Fruit fly (Drosophila melanogaster) whole organism, embryonic: ENCODE measurements around the gene prg.

Experiments used
- Atf-2 ChIP-seq: fragments of 200-800 bp; sonication (Bioruptor generic); optimal IDR thresholded peaks from 2 replicates; lab custom pipeline; 2016; ENCODE audit warnings: missing biosample characterization, missing genetic modification characterization
- BtbVII ChIP-seq: fragments of 200-800 bp; sonication (Bioruptor generic); optimal IDR thresholded peaks from 3 replicates; lab custom pipeline; 2017; ENCODE audit warnings: missing biosample characterization, mild to moderate bottlenecking, missing genetic modification characterization
- CG10431 ChIP-seq: fragments of 200-800 bp; sonication (Bioruptor generic); optimal IDR thresholded peaks from 3 replicates; lab custom pipeline; 2018; ENCODE audit warnings: missing biosample characterization, mild to moderate bottlenecking, missing genetic modification characterization
- CG11093 ChIP-seq: fragments of 200-800 bp; sonication (Bioruptor generic); IDR thresholded peaks from 3 replicates; pipeline ENCODE4 v1.3.6; 2022; ENCODE audit warnings: missing biosample characterization, missing genetic modification characterization
- CG15011 ChIP-seq: fragments of 200-800 bp; sonication (Bioruptor generic); optimal IDR thresholded peaks from 3 replicates; lab custom pipeline; 2018; ENCODE audit warnings: missing biosample characterization, mild to moderate bottlenecking, missing genetic modification characterization
- CG17802 ChIP-seq: fragments of 200-800 bp; sonication (Bioruptor generic); optimal IDR thresholded peaks from 2 replicates; lab custom pipeline; 2018; ENCODE audit warnings: missing biosample characterization, mild to moderate bottlenecking, missing genetic modification characterization, moderate library complexity
- CG3163 ChIP-seq: fragments of 200-800 bp; sonication (Bioruptor generic); optimal IDR thresholded peaks from 3 replicates; lab custom pipeline; 2016; ENCODE audit warnings: missing biosample characterization, missing genetic modification characterization
- CG34376 ChIP-seq: fragments of 200-800 bp; sonication (Bioruptor generic); optimal IDR thresholded peaks from 2 replicates; lab custom pipeline; 2018; ENCODE audit warnings: missing biosample characterization, mild to moderate bottlenecking, missing genetic modification characterization
- CG3726 ChIP-seq: fragments of 200-800 bp; sonication (Bioruptor generic); IDR thresholded peaks from 3 replicates; pipeline ENCODE4, ENCODE4 v1.3.6; 2022; ENCODE audit warnings: missing biosample characterization, missing genetic modification characterization
- CG3995 ChIP-seq: fragments of 200-800 bp; sonication (Bioruptor generic); optimal IDR thresholded peaks from 3 replicates; lab custom pipeline; 2016; ENCODE audit warnings: missing biosample characterization, missing genetic modification characterization
- CG4282 ChIP-seq: fragments of 200-800 bp; sonication (Bioruptor generic); optimal IDR thresholded peaks from 2 replicates; lab custom pipeline; 2016; ENCODE audit warnings: missing biosample characterization, missing genetic modification characterization
- CG4424 ChIP-seq: fragments of 200-800 bp; sonication (Bioruptor generic); optimal IDR thresholded peaks from 3 replicates; lab custom pipeline; 2016; ENCODE audit warnings: missing biosample characterization, missing genetic modification characterization
- CG5180 ChIP-seq: fragments of 200-800 bp; sonication (Bioruptor generic); optimal IDR thresholded peaks from 3 replicates; lab custom pipeline; 2017; ENCODE audit warnings: missing biosample characterization, missing genetic modification characterization, mild to moderate bottlenecking, moderate library complexity, missing genetic modification reagents
- CG7556 ChIP-seq: fragments of 200-800 bp; sonication (Bioruptor generic); optimal IDR thresholded peaks from 2 replicates; lab custom pipeline; 2017; ENCODE audit warnings: missing biosample characterization, mild to moderate bottlenecking, missing genetic modification characterization
- CG8388 ChIP-seq: fragments of 200-800 bp; sonication (Bioruptor generic); optimal IDR thresholded peaks from 2 replicates; lab custom pipeline; 2019; ENCODE audit warnings: missing biosample characterization, mild to moderate bottlenecking, missing genetic modification characterization, moderate library complexity
- CG8944 ChIP-seq: fragments of 200-800 bp; sonication (Bioruptor generic); optimal IDR thresholded peaks from 3 replicates; lab custom pipeline; 2016; ENCODE audit warnings: missing biosample characterization, missing genetic modification characterization
- CG9215 ChIP-seq: fragments of 200-800 bp; sonication (Bioruptor generic); IDR thresholded peaks from 2 replicates; pipeline ENCODE4 v1.3.6; 2022; ENCODE audit warnings: missing biosample characterization, missing genetic modification characterization
- D ChIP-seq, 2 experiments: fragments of 200-800 bp in 1 of 2; fragments of >200 bp in 1 of 2; sonication (Bioruptor generic) in 1 of 2; optimal IDR thresholded peaks; 2 replicates in 1 of 2; 3 replicates in 1 of 2; lab custom pipeline; 2017; ENCODE audit warnings: mild to moderate bottlenecking in 1 of 2, missing biosample characterization in 1 of 2, missing genetic modification characterization in 1 of 2, missing genetic modification reagents in 1 of 2
- Doc3 ChIP-seq: fragments of 200-800 bp; sonication (Bioruptor generic); IDR thresholded peaks from 3 replicates; pipeline ENCODE4 v1.3.6; 2022; ENCODE audit warnings: missing biosample characterization, missing genetic modification characterization; ENCODE audit not compliant: partially characterized antibody
- Ets65A ChIP-seq: fragments of 200-800 bp; sonication (Bioruptor generic); peaks from one replicate; lab custom pipeline; 2016; ENCODE audit warnings: missing biosample characterization, missing genetic modification characterization
- Fer3 ChIP-seq: fragments of 200-800 bp; sonication (Bioruptor generic); optimal IDR thresholded peaks from 2 replicates; lab custom pipeline; 2018; ENCODE audit warnings: missing biosample characterization, mild to moderate bottlenecking, missing genetic modification characterization, moderate library complexity
- Hmr ChIP-seq: fragments of 200-800 bp; sonication (Bioruptor generic); optimal IDR thresholded peaks from 3 replicates; lab custom pipeline; 2017; ENCODE audit warnings: mild to moderate bottlenecking, missing biosample characterization, missing genetic modification reagents, missing genetic modification characterization
- Scr ChIP-seq: fragments of 200-800 bp; sonication (Bioruptor generic); IDR thresholded peaks from 2 replicates; pipeline ENCODE4 v1.3.6; 2022; ENCODE audit warnings: missing biosample characterization, missing genetic modification characterization; ENCODE audit not compliant: partially characterized antibody
- Vsx1 ChIP-seq: fragments of 200-800 bp; sonication (Bioruptor generic); optimal IDR thresholded peaks from 2 replicates; lab custom pipeline; 2017; ENCODE audit warnings: missing biosample characterization, mild to moderate bottlenecking, missing genetic modification characterization, missing genetic modification reagents
- bcd ChIP-seq: fragments of 200-800 bp; sonication (Bioruptor generic); optimal IDR thresholded peaks from 2 replicates; lab custom pipeline; 2017; ENCODE audit warnings: missing biosample characterization, mild to moderate bottlenecking, missing genetic modification characterization
- cg ChIP-seq: fragments of 200-800 bp; sonication (Bioruptor generic); optimal IDR thresholded peaks from 3 replicates; lab custom pipeline; 2019; ENCODE audit warnings: missing biosample characterization, mild to moderate bottlenecking, missing genetic modification characterization, moderate library complexity
- chinmo ChIP-seq: fragments of 200-800 bp; sonication (Bioruptor generic); IDR thresholded peaks from 4 replicates; pipeline ENCODE4 v1.3.6; 2022; ENCODE audit warnings: missing biosample characterization, missing genetic modification characterization; ENCODE audit not compliant: partially characterized antibody
- dmrt99B ChIP-seq: fragments of 200-800 bp; sonication (Bioruptor generic); optimal IDR thresholded peaks from 2 replicates; lab custom pipeline; 2018; ENCODE audit warnings: missing biosample characterization, mild to moderate bottlenecking, missing genetic modification characterization, moderate library complexity
- ewg ChIP-seq: fragments of 200-800 bp; sonication (Bioruptor generic); optimal IDR thresholded peaks from 3 replicates; lab custom pipeline; 2017; ENCODE audit warnings: mild to moderate bottlenecking, missing biosample characterization, missing genetic modification reagents, missing genetic modification characterization
- fd96Cb ChIP-seq: fragments of 200-800 bp; sonication (Bioruptor generic); optimal IDR thresholded peaks from 2 replicates; lab custom pipeline; 2018; ENCODE audit warnings: missing biosample characterization, mild to moderate bottlenecking, missing genetic modification characterization, moderate library complexity
- ftz-f1 ChIP-seq: fragments of 200-800 bp; sonication (Bioruptor generic); optimal IDR thresholded peaks from 2 replicates; lab custom pipeline; 2016; ENCODE audit warnings: missing biosample characterization, missing genetic modification characterization
- gfzf ChIP-seq: fragments of 200-800 bp; sonication (Bioruptor generic); optimal IDR thresholded peaks from 2 replicates; lab custom pipeline; 2016; ENCODE audit warnings: missing biosample characterization, mild to moderate bottlenecking, missing genetic modification characterization, moderate library complexity
- kah ChIP-seq: fragments of 200-800 bp; sonication (Bioruptor generic); optimal IDR thresholded peaks from 2 replicates; lab custom pipeline; 2018; ENCODE audit warnings: missing biosample characterization, mild to moderate bottlenecking, missing genetic modification characterization
- lov ChIP-seq, 2 experiments: fragments of 200-800 bp in 1 of 2; fragments of >200 bp in 1 of 2; sonication (Bioruptor generic) in 1 of 2; IDR thresholded peaks in 1 of 2; optimal IDR thresholded peaks in 1 of 2; 2 replicates in 1 of 2; 3 replicates in 1 of 2; pipeline versions ENCODE4 v1.3.6 to Lab custom; 2017 to 2022; ENCODE audit warnings: missing biosample characterization in 1 of 2, missing genetic modification characterization in 1 of 2
- mld ChIP-seq: fragments of 200-800 bp; sonication (Bioruptor generic); IDR thresholded peaks from 3 replicates; pipeline ENCODE4 v1.3.6; 2022; ENCODE audit warnings: missing biosample characterization, missing genetic modification characterization; ENCODE audit not compliant: partially characterized antibody
- otp ChIP-seq: fragments of 200-800 bp; sonication (Bioruptor generic); IDR thresholded peaks from 3 replicates; pipeline ENCODE4, ENCODE4 v1.3.6; 2022; ENCODE audit warnings: missing biosample characterization, missing genetic modification characterization
- peb ChIP-seq: fragments of 200-800 bp; sonication (Bioruptor generic); IDR thresholded peaks from 2 replicates; pipeline ENCODE4 v1.3.6; 2022; ENCODE audit warnings: missing biosample characterization, missing genetic modification characterization
- pnt ChIP-seq: fragments of 200-800 bp; sonication (Bioruptor generic); optimal IDR thresholded peaks from 3 replicates; lab custom pipeline; 2016; ENCODE audit warnings: missing biosample characterization, missing genetic modification characterization
- ranshi ChIP-seq: fragments of 200-800 bp; sonication (Bioruptor generic); IDR thresholded peaks from 2 replicates; pipeline ENCODE4 v1.3.6; 2022; ENCODE audit warnings: missing biosample characterization, missing genetic modification characterization
- rib ChIP-seq: fragments of 200-800 bp; sonication (Bioruptor generic); IDR thresholded peaks from 2 replicates; pipeline ENCODE4 v1.3.6; 2022; ENCODE audit warnings: missing biosample characterization, missing genetic modification characterization
- row ChIP-seq: fragments of 200-800 bp; sonication (Bioruptor generic); IDR thresholded peaks from 3 replicates; pipeline ENCODE4 v1.3.6; 2022; ENCODE audit warnings: missing biosample characterization, missing genetic modification characterization
- tll ChIP-seq, 2 experiments: fragments of 200-800 bp in 1 of 2; fragments of >200 bp in 1 of 2; sonication (Bioruptor generic) in 1 of 2; optimal IDR thresholded peaks; 2 replicates each; lab custom pipeline; 2017 to 2019; ENCODE audit warnings: missing biosample characterization in 2 of 2, missing genetic modification characterization in 2 of 2, mild to moderate bottlenecking in 1 of 2, moderate library complexity in 1 of 2
- trem ChIP-seq: fragments of 200-800 bp; optimal IDR thresholded peaks from 3 replicates; lab custom pipeline; 2019; ENCODE audit warnings: missing biosample characterization, mild to moderate bottlenecking, missing genetic modification characterization, moderate library complexity
- unc-4 ChIP-seq: fragments of 200-800 bp; sonication (Bioruptor generic); IDR thresholded peaks from 2 replicates; pipeline ENCODE4 v1.3.6; 2022; ENCODE audit warnings: missing biosample characterization, missing genetic modification characterization; ENCODE audit not compliant: partially characterized antibody
- vfl ChIP-seq: fragments of 200-800 bp; sonication (Bioruptor generic); optimal IDR thresholded peaks from 2 replicates; lab custom pipeline; 2016; ENCODE audit warnings: missing biosample characterization, missing genetic modification characterization

prg gene

DNA sequence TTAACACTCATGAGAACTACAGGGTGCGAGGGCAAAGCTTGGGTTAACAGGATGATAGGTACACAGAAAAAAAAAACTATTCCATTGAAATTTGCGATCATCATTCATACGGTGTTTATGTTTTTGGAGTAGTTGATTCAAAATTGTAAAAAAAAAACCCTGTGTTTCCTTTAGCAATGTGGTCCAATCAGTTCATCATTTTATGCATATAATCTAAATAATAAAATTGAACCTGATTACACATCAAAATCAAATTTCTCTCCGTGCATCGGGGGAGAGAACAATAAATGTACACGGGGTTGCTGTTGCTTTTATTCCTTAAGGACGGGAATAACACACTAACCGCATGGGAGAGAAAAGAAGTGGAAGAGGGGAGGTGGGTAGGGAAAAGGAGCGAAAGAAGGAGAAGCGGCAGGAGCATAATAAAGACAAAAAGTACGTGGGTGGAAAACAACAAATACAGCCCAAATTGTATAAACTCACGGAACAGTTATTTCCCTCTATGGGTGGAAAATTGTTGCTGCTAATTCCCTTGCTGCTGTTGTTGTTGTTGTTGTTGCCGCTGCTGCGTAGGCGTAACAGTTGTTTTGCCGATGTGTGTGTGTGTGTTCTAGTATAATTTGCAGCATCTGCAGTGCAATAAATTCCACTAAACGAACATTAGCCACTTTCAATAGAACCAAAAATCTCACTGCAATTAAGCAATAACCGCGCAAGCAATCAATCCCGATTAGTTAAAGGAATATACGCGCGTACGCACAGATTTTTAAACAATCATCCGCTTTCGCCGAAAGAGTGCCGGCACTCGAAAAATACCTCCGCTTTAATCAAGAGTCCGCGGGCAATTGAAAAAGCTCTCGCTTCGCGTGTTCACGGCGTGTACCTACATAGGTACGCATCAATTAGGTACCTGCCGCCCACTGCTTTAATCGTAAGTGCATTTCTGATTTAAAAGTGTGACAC is 863 bp upstream of the prg start, which contains the start of gene Agpat2 (continued):
- TF ChIP-seq pnt (peak; percentile 83), ewg (GFP tag; lab: Kevin White, UChicago) (peak; percentile 76), Atf-2 (GFP tag; lab: Kevin White, UChicago) (peak; percentile 81), Fer3 (tag; lab: Kevin White, UChicago) (peak; percentile 77), Hmr (GFP tag; lab: Kevin White, UChicago) (peak; percentile 87), kah (GFP tag; lab: Kevin White, UChicago) (peak; percentile 47), trem (tag; lab: Kevin White, UChicago) (peak; percentile 81), CG3726 (peak; percentile 78; the same call in 2 of the 3 replicates), Ets65A (GFP tag; lab: Kevin White, UChicago) (peak; percentile 96), CG4282 (GFP tag; lab: Kevin White, UChicago) (peak; percentile 34), CG34376 (GFP tag; lab: Kevin White, UChicago) (peak; percentile 62), CG8944 (peak; percentile 78), D (optimal IDR thresholded peaks at IDR 0.05; lab: Kevin White, UChicago) (no peak), D (GFP tag; optimal IDR thresholded peaks at IDR 0.05; lab: Kevin White, UChicago) (peak; percentile 85), BtbVII (GFP tag; lab: Kevin White, UChicago) (peak; percentile 82), unc-4 (GFP tag; lab: Robert Waterston, UW) (no peak), CG3163 (GFP tag; lab: Kevin White, UChicago) (peak; percentile 24), Doc3 (no peak), otp (peak; percentile 71; the same call in 2 of the 3 replicates), CG5180 (GFP tag; lab: Kevin White, UChicago) (peak; percentile 63), CG15011 (GFP tag; lab: Kevin White, UChicago) (peak; percentile 59), CG17802 (tag; lab: Kevin White, UChicago) (peak; percentile 28), vfl (GFP tag; lab: Kevin White, UChicago) (peak; percentile 67), CG3995 (GFP tag; lab: Kevin White, UChicago) (peak; percentile 25), CG7556 (GFP tag; lab: Kevin White, UChicago) (peak; percentile 90), bcd (peak; percentile 83), CG4424 (peak; percentile 86), lov (optimal IDR thresholded peaks at IDR 0.05; lab: Kevin White, UChicago) (no peak), lov (GFP tag; IDR thresholded peaks at IDR 0.05; lab: Robert Waterston, UW) (0 out of 3 replicates have a peak, but pooled peaks have one; percentile 38), chinmo (0 out of 4 replicates have a peak, but pooled peaks have one; percentile 14), peb (GFP tag; lab: Robert Waterston, UW) (peak; percentile 51; the same call in 1 of the 2 replicates), CG10431 (GFP tag; lab: Kevin White, UChicago) (peak; percentile 57), CG8388 (peak; percentile 87), CG11093 (GFP tag; lab: Robert Waterston, UW) (peak; percentile 45; the same call in 1 of the 3 replicates), ranshi (peak; percentile 76), rib (GFP tag; lab: Robert Waterston, UW) (0 out of 2 replicates have a peak, but pooled peaks have one; percentile 21), cg (GFP tag; lab: Kevin White, UChicago) (peak; percentile 23), ftz-f1 (no peak), Scr (GFP tag; lab: Robert Waterston, UW) (no peak), row (GFP tag; lab: Robert Waterston, UW) (peak; percentile 92), mld (no peak), CG9215 (GFP tag; lab: Robert Waterston, UW) (peak; percentile 56; the same call in 1 of the 2 replicates), tll (GFP tag; optimal IDR thresholded peaks at IDR 0.05; lab: Kevin White, UChicago) (no peak), Vsx1 (GFP tag; lab: Kevin White, UChicago) (peak; percentile 48), gfzf (GFP tag; lab: Kevin White, UChicago) (no peak), fd96Cb (peak; percentile 86), dmrt99B (tag; lab: Kevin White, UChicago) (peak; percentile 93)
